Worm (Caenorhabditis elegans) whole organism, early embryonic: ENCODE data around the gene Y69A2AR.16.

Experiments
- B0310.2 ChIP-seq: sonication (generic microtip); optimal IDR thresholded peaks from 2 replicates; lab custom pipeline; 2016; ENCODE audit warnings: mild to moderate bottlenecking, missing genetic modification characterization, missing compliant biosample characterization
- F13C5.2 ChIP-seq: sonication (generic microtip); optimal IDR thresholded peaks from 2 replicates; lab custom pipeline; 2017; ENCODE audit warnings: mild to moderate bottlenecking, missing genetic modification characterization, inconsistent platforms, missing compliant biosample characterization
- aly-1 ChIP-seq: sonication (generic microtip); optimal IDR thresholded peaks from 2 replicates; lab custom pipeline; 2016; ENCODE audit warnings: missing genetic modification characterization, missing compliant biosample characterization
- ama-1 ChIP-seq: fragments of 150-350 bp; optimal IDR thresholded peaks from 2 replicates; lab custom pipeline; 2014
- ceh-13 ChIP-seq: fragments of 200-800 bp; sonication (Bioruptor generic); optimal IDR thresholded peaks from 2 replicates; lab custom pipeline; 2018; ENCODE audit warnings: mild to moderate bottlenecking, missing genetic modification characterization, missing compliant biosample characterization
- ceh-36 ChIP-seq: sonication (generic microtip); optimal IDR thresholded peaks from 2 replicates; lab custom pipeline; 2016; ENCODE audit warnings: missing genetic modification characterization, inconsistent platforms, missing compliant biosample characterization
- ets-7 ChIP-seq: sonication (generic microtip); optimal IDR thresholded peaks from 2 replicates; lab custom pipeline; 2016; ENCODE audit warnings: missing genotype, missing genetic modification characterization, missing compliant biosample characterization
- flt-1 ChIP-seq: fragments of 200-800 bp; sonication (Bioruptor generic); IDR thresholded peaks from 2 replicates; pipeline ENCODE4 v1.3.6; 2022; ENCODE audit warnings: missing genetic modification characterization, missing compliant biosample characterization
- hmbx-1 ChIP-seq: sonication (generic microtip); optimal IDR thresholded peaks from 2 replicates; lab custom pipeline; 2016; ENCODE audit warnings: mild to moderate bottlenecking, missing genetic modification characterization, missing compliant biosample characterization
- hmg-4 ChIP-seq: fragments of 200-800 bp; sonication (Bioruptor generic); optimal IDR thresholded peaks from 2 replicates; lab custom pipeline; 2018; ENCODE audit warnings: mild to moderate bottlenecking, missing genetic modification characterization, missing compliant biosample characterization
- hnd-1 ChIP-seq: sonication (generic microtip); optimal IDR thresholded peaks from 2 replicates; lab custom pipeline; 2016; ENCODE audit warnings: missing genetic modification characterization, missing compliant biosample characterization
- pes-1 ChIP-seq: fragments of 200-800 bp; sonication (Bioruptor generic); IDR thresholded peaks from 2 replicates; pipeline ENCODE4 v1.3.6; 2022; ENCODE audit warnings: missing genetic modification reagents, missing genetic modification characterization, missing compliant biosample characterization
- scrt-1 ChIP-seq: fragments of 200-800 bp; sonication (Bioruptor generic); IDR thresholded peaks from 2 replicates; pipeline ENCODE4 v1.3.6; 2022; ENCODE audit warnings: missing genetic modification characterization, missing compliant biosample characterization
- sea-1 ChIP-seq: fragments of 200-800 bp; sonication (Bioruptor generic); conservative IDR thresholded peaks from 2 replicates; pipeline ENCODE4 v1.3.6; 2022; ENCODE audit warnings: missing genetic modification characterization, missing compliant biosample characterization
- tbx-11 ChIP-seq: fragments of 200-800 bp; sonication (Bioruptor generic); IDR thresholded peaks from 2 replicates; pipeline ENCODE4 v1.3.6; 2022; ENCODE audit warnings: missing genetic modification characterization, missing compliant biosample characterization
- tbx-37 ChIP-seq: fragments of 200-800 bp; sonication (Bioruptor generic); conservative IDR thresholded peaks from 2 replicates; pipeline ENCODE4 v1.3.6; 2022; ENCODE audit warnings: missing genetic modification reagents, missing genetic modification characterization, missing compliant biosample characterization
- tra-4 ChIP-seq: sonication (generic microtip); optimal IDR thresholded peaks from 2 replicates; lab custom pipeline; 2017; ENCODE audit warnings: missing genetic modification characterization, missing compliant biosample characterization

Gene Y69A2AR.16

DNA sequence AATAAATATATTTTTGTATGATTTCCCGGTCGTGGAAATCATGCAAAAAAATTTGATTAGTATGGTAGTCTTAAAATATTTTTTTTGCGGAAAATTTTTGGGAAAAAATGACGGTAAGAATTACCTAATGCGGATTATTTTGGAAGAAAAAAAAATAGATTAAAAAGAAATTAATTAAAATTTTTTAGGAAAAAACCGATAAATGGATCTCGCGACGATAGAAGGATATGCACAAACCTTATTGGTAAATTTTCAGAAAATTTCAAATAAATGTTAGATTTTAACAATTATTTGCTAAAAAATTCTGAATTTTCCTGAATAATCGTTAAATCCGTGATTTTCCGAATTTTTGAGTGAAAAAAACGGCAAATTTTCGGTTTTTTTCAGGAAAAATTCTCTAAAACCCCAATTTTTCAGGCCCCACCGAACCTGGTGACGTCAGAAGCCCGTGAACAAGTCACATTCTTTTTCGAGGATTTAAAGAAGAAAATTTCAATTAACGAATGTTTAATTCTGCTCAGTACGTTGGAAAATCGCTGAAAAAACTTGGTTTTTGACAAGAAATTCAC, at the start of gene Y69A2AR.16:
Gene Y69A2AR.16 (plus strand): TSS at position 189 of the 569 bp plus-strand sequence.
- TF ChIP-seq hnd-1 (tag; lab: Kevin White, UChicago) (no peak), aly-1 (tag; lab: Kevin White, UChicago) (no peak), B0310.2 (tag; lab: Kevin White, UChicago) (no peak), hmbx-1 (tag; lab: Kevin White, UChicago) (no peak), ets-7 (no peak), sea-1 (GFP tag; lab: Robert Waterston, UW) (no peak), ama-1 (lab: Kevin White, UChicago) (no peak), tbx-11 (GFP tag; lab: Robert Waterston, UW) (no peak), F13C5.2 (tag; lab: Kevin White, UChicago) (no peak), ceh-36 (tag; lab: Kevin White, UChicago) (no peak), hmg-4 (GFP tag; lab: Kevin White, UChicago) (no peak), ceh-13 (GFP tag; lab: Kevin White, UChicago) (no peak)

DNA sequence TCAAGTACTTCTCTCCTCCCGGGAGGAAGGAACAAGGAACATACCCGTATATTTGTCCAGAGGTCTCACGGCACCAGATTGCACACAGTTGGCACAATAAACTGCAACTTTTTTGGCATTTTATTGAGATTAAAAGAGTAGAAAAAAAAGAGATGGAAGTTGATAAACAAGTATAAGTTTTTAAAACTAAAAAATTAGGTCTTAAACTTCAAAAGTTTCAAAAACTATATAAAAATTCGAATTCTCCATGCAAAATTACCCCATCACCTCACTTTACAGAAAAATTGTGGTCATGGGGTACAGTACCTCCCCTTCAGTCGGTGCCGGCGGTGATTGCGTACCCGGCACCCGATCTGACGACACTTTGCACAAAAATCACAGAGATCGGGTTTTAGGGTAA, 46.4 kb upstream of the Y69A2AR.16 start, which contains the start of gene C45G7.13:
Gene C45G7.13 (minus strand): TSS at position 101 of the 400 bp plus-strand sequence.
- no peak for TF ChIP-seq ama-1 (lab: Kevin White, UChicago)
- TF ChIP-seq tra-4 (tag; lab: Kevin White, UChicago) = no peak
- TF ChIP-seq aly-1 (tag; lab: Kevin White, UChicago) = no peak
- TF ChIP-seq tbx-11 (GFP tag; lab: Robert Waterston, UW) = no peak
- TF ChIP-seq F13C5.2 (tag; lab: Kevin White, UChicago) = no peak
- TF ChIP-seq ets-7 = no peak
- TF ChIP-seq sea-1 (GFP tag; lab: Robert Waterston, UW) = no peak
- TF ChIP-seq hnd-1 (tag; lab: Kevin White, UChicago) = no peak
- no peak for TF ChIP-seq ceh-36 (tag; lab: Kevin White, UChicago)
- no peak for TF ChIP-seq hmg-4 (GFP tag; lab: Kevin White, UChicago)
- TF ChIP-seq scrt-1 (GFP tag; lab: Robert Waterston, UW) = no peak
- no peak for TF ChIP-seq pes-1 (GFP tag; lab: Robert Waterston, UW)
- no peak for TF ChIP-seq flt-1 (GFP tag; lab: Robert Waterston, UW)
- TF ChIP-seq ceh-13 (GFP tag; lab: Kevin White, UChicago) = no peak

ce11 chrIV:2451655-2452054, 45.9 kb upstream of the Y69A2AR.16 start:
- TF ChIP-seq pes-1 (GFP tag; lab: Robert Waterston, UW) (no peak), tbx-37 (no peak), flt-1 (GFP tag; lab: Robert Waterston, UW) (no peak), ama-1 (lab: Kevin White, UChicago) (no peak), ets-7 (no peak)

DNA sequence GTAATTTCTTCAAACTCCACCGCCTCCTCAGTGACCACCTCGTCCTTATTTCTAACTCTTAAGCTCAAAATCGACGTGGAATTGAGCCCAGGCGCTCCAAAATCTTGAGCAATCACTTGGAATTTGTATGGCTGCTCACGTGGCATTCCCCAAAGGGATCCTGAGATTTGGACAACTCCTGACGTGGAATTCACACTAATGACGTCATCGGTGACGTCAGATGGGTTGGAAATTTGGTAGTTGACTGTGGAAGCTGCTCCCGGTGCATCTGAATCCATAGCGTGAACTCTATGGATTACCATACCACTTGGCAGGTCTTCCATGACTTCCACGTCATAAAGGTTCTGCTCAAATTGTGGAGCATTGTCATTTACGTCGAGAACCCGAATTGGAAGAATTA, 42.5 kb upstream of the Y69A2AR.16 start:
- TF ChIP-seq B0310.2 (tag; lab: Kevin White, UChicago) (no peak), tra-4 (tag; lab: Kevin White, UChicago) (no peak), aly-1 (tag; lab: Kevin White, UChicago) (no peak), F13C5.2 (tag; lab: Kevin White, UChicago) (no peak), tbx-11 (GFP tag; lab: Robert Waterston, UW) (no peak), ceh-13 (GFP tag; lab: Kevin White, UChicago) (no peak), scrt-1 (GFP tag; lab: Robert Waterston, UW) (no peak), sea-1 (GFP tag; lab: Robert Waterston, UW) (no peak), hmg-4 (GFP tag; lab: Kevin White, UChicago) (no peak)

DNA sequence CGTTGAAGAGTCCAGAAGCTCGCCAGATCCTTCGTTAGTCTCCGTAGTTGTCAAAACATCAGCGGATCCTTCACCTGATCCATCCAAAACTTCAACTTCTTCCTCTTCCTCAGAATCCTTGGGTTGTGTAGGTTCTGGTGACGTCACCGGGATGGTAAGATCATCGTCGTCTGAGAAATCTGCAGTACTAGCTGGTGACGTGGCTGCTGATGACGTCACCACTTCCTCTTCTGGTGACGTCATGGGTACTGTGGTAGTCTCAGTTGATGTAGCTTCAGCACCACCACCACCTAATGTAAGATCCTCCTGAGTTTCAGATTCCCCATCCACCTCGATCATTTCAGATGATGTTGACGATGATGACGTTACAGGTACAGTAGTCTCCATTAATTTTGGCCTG, 36.2 kb upstream of the Y69A2AR.16 start:
- TF ChIP-seq ceh-13 (GFP tag; lab: Kevin White, UChicago) = no peak
- TF ChIP-seq tbx-37 = no peak
- no peak for TF ChIP-seq ceh-36 (tag; lab: Kevin White, UChicago)
- no peak for TF ChIP-seq B0310.2 (tag; lab: Kevin White, UChicago)
- TF ChIP-seq tbx-11 (GFP tag; lab: Robert Waterston, UW) = no peak
- TF ChIP-seq pes-1 (GFP tag; lab: Robert Waterston, UW) = no peak
- TF ChIP-seq tra-4 (tag; lab: Kevin White, UChicago) = no peak
- no peak for TF ChIP-seq aly-1 (tag; lab: Kevin White, UChicago)
- TF ChIP-seq sea-1 (GFP tag; lab: Robert Waterston, UW) = no peak
- TF ChIP-seq hmg-4 (GFP tag; lab: Kevin White, UChicago) = no peak
- no peak for TF ChIP-seq ets-7
- TF ChIP-seq hmbx-1 (tag; lab: Kevin White, UChicago) = no peak
- no peak for TF ChIP-seq F13C5.2 (tag; lab: Kevin White, UChicago)
- TF ChIP-seq flt-1 (GFP tag; lab: Robert Waterston, UW) = no peak
- TF ChIP-seq hnd-1 (tag; lab: Kevin White, UChicago) = no peak
- no peak for TF ChIP-seq ama-1 (lab: Kevin White, UChicago)

ce11 chrIV:2463311-2463710, 34.3 kb upstream of the Y69A2AR.16 start, which contains the start of gene cdh-10:
TSS of gene cdh-10 (minus strand) at chrIV:2463369.
- TF ChIP-seq ceh-36 (tag; lab: Kevin White, UChicago) (no peak), hnd-1 (tag; lab: Kevin White, UChicago) (no peak), ets-7 (no peak), B0310.2 (tag; lab: Kevin White, UChicago) (no peak)

ce11 chrIV:2464156-2464555, 33.4 kb upstream of the Y69A2AR.16 start, which contains the start of gene ilys-3:
TSS of gene ilys-3 (plus strand) at chrIV:2464456.
- no peak for TF ChIP-seq B0310.2 (tag; lab: Kevin White, UChicago)
- TF ChIP-seq aly-1 (tag; lab: Kevin White, UChicago) = no peak
- no peak for TF ChIP-seq hnd-1 (tag; lab: Kevin White, UChicago)
- no peak for TF ChIP-seq scrt-1 (GFP tag; lab: Robert Waterston, UW)
- TF ChIP-seq ets-7 = no peak
- no peak for TF ChIP-seq sea-1 (GFP tag; lab: Robert Waterston, UW)
- TF ChIP-seq ama-1 (lab: Kevin White, UChicago) = no peak
